Comparison of ENCODE assay signal across 7 worm cellular contexts in genomic region chrX:13726874-13727343, ce11.
TF ChIP-seq lines count a peak whose summit lies in the region.

Gene pix-1 (plus strand): TSS chrX:13727293.

TF ChIP-seq in whole organism, L1 larva, 84 proteins besides CTCF, POLR2A, EP300 and RAD21 (continues in another document):
- TF ChIP-seq snu-23 (GFP tag; optimal IDR thresholded peaks at IDR 0.05; lab: Kevin White, UChicago) (peak; percentile 81), grh-1 (GFP tag; IDR thresholded peaks at IDR 0.05; lab: Robert Waterston, UW) (no peak), nhr-71 (tag; optimal IDR thresholded peaks at IDR 0.05; lab: Kevin White, UChicago) (peak; percentile 84), swsn-7 (tag; optimal IDR thresholded peaks at IDR 0.05; lab: Kevin White, UChicago) (peak; percentile 69), unc-30 (tag; optimal IDR thresholded peaks at IDR 0.05; lab: Kevin White, UChicago) (no peak), xbp-1 (tag; optimal IDR thresholded peaks at IDR 0.05; lab: Kevin White, UChicago) (peak; percentile 61), nhr-28 (tag; optimal IDR thresholded peaks at IDR 0.05; lab: Kevin White, UChicago) (no peak), mdl-1 (tag; optimal IDR thresholded peaks at IDR 0.05; lab: Kevin White, UChicago) (peak in 1 of 2 experiments; percentile 55), nhr-237 (tag; optimal IDR thresholded peaks at IDR 0.05; lab: Kevin White, UChicago) (no peak), snpc-4 (tag; optimal IDR thresholded peaks at IDR 0.05; lab: Kevin White, UChicago) (peak; percentile 0), ceh-82 (tag; optimal IDR thresholded peaks at IDR 0.05; lab: Kevin White, UChicago) (peak in 2 of 3 experiments; percentile 47 to 53), nhr-84 (tag; optimal IDR thresholded peaks at IDR 0.05; lab: Kevin White, UChicago) (no peak), skn-1 (tag; optimal IDR thresholded peaks at IDR 0.05; lab: Kevin White, UChicago) (peak; percentile 38)

TF ChIP-seq in whole organism, L2 larva, 48 proteins besides CTCF, POLR2A, EP300 and RAD21 (continues in another document):
- TF ChIP-seq mab-5 (tag; optimal IDR thresholded peaks at IDR 0.05; lab: Kevin White, UChicago) (peak; percentile 50), alr-1 (tag; optimal IDR thresholded peaks at IDR 0.05; lab: Kevin White, UChicago) (no peak), elt-1 (tag; optimal IDR thresholded peaks at IDR 0.05; lab: Kevin White, UChicago) (no peak), nhr-21 (tag; optimal IDR thresholded peaks at IDR 0.05; lab: Kevin White, UChicago) (peak; percentile 17), nhr-237 (tag; optimal IDR thresholded peaks at IDR 0.05; lab: Kevin White, UChicago) (no peak), peb-1 (tag; optimal IDR thresholded peaks at IDR 0.05; lab: Kevin White, UChicago) (no peak), nhr-23 (tag; optimal IDR thresholded peaks at IDR 0.05; lab: Kevin White, UChicago) (no peak), aly-2 (tag; optimal IDR thresholded peaks at IDR 0.05; lab: Kevin White, UChicago) (no peak), nhr-10 (tag; optimal IDR thresholded peaks at IDR 0.05; lab: Kevin White, UChicago) (no peak), dmd-4 (tag; optimal IDR thresholded peaks at IDR 0.05; lab: Kevin White, UChicago) (no peak), elt-3 (tag; optimal IDR thresholded peaks at IDR 0.05; lab: Kevin White, UChicago) (no peak), mbf-1 (tag; optimal IDR thresholded peaks at IDR 0.05; lab: Kevin White, UChicago) (no peak), zag-1 (tag; optimal IDR thresholded peaks at IDR 0.05; lab: Kevin White, UChicago) (no peak), ceh-82 (tag; optimal IDR thresholded peaks at IDR 0.05; lab: Kevin White, UChicago) (no peak)

TF ChIP-seq in whole organism, L3 larva, 47 proteins besides CTCF, POLR2A, EP300 and RAD21 (continues in another document):
- TF ChIP-seq lin-15B (tag; optimal IDR thresholded peaks at IDR 0.05; lab: Kevin White, UChicago) (peak; percentile 44), nfya-1 (tag; optimal IDR thresholded peaks at IDR 0.05; lab: Kevin White, UChicago; ENCODE audit: insufficient read depth) (peak; percentile 56), nhr-12 (tag; optimal IDR thresholded peaks at IDR 0.05; lab: Kevin White, UChicago) (no peak), fkh-10 (GFP tag; optimal IDR thresholded peaks at IDR 0.05; lab: Kevin White, UChicago) (no peak), pha-4 (tag; optimal IDR thresholded peaks at IDR 0.05; lab: Kevin White, UChicago) (peak; percentile 90), fkh-2 (tag; optimal IDR thresholded peaks at IDR 0.05; lab: Kevin White, UChicago) (no peak), egl-27 (tag; optimal IDR thresholded peaks at IDR 0.05; lab: Kevin White, UChicago) (no peak), nhr-76 (tag; optimal IDR thresholded peaks at IDR 0.05; lab: Kevin White, UChicago) (no peak), snpc-4 (tag; optimal IDR thresholded peaks at IDR 0.05; lab: Kevin White, UChicago) (peak; percentile 68), ceh-82 (tag; optimal IDR thresholded peaks at IDR 0.05; lab: Kevin White, UChicago) (no peak), unc-39 (tag; optimal IDR thresholded peaks at IDR 0.05; lab: Kevin White, UChicago) (no peak), ztf-4 (tag; optimal IDR thresholded peaks at IDR 0.05; lab: Kevin White, UChicago) (no peak), ceh-16 (tag; optimal IDR thresholded peaks at IDR 0.05; lab: Kevin White, UChicago) (no peak), nhr-11 (tag; optimal IDR thresholded peaks at IDR 0.05; lab: Kevin White, UChicago) (no peak)

TF ChIP-seq in whole organism, L4 larva, 104 proteins besides CTCF, POLR2A, EP300 and RAD21 (continues in another document):
- TF ChIP-seq spr-3 (GFP tag; optimal IDR thresholded peaks at IDR 0.05; lab: Kevin White, UChicago), result no peak
- peak; percentile 66 for TF ChIP-seq rbr-2 (tag; optimal IDR thresholded peaks at IDR 0.05; lab: Kevin White, UChicago)
- TF ChIP-seq lin-39 (tag; optimal IDR thresholded peaks at IDR 0.05; lab: Kevin White, UChicago), result no peak
- no peak for TF ChIP-seq daf-8 (GFP tag; IDR thresholded peaks at IDR 0.05; lab: Robert Waterston, UW)
- TF ChIP-seq dpl-1 (GFP tag; optimal IDR thresholded peaks at IDR 0.05; lab: Kevin White, UChicago), result peak; percentile 31
- peak; percentile 6 for TF ChIP-seq nhr-6 (tag; optimal IDR thresholded peaks at IDR 0.05; lab: Kevin White, UChicago)
- no peak for TF ChIP-seq egl-43 (GFP tag; IDR thresholded peaks at IDR 0.05; lab: Robert Waterston, UW)
- no peak for TF ChIP-seq saeg-2 (GFP tag; IDR thresholded peaks at IDR 0.05; lab: Robert Waterston, UW)
- no peak for TF ChIP-seq Y5F2A.4 (GFP tag; optimal IDR thresholded peaks at IDR 0.05; lab: Kevin White, UChicago)
- no peak for TF ChIP-seq tag-97 (GFP tag; IDR thresholded peaks at IDR 0.05; lab: Robert Waterston, UW)
- TF ChIP-seq nhr-237 (tag; optimal IDR thresholded peaks at IDR 0.05; lab: Kevin White, UChicago), result no peak
- TF ChIP-seq Y75B8A.6 (GFP tag; IDR thresholded peaks at IDR 0.05; lab: Robert Waterston, UW), result no peak
- peak; percentile 49 for TF ChIP-seq nhr-11 (tag; optimal IDR thresholded peaks at IDR 0.05; lab: Kevin White, UChicago)
- no peak for TF ChIP-seq pha-4 (GFP tag; IDR thresholded peaks at IDR 0.05; lab: Robert Waterston, UW)
- peak; percentile 40 for TF ChIP-seq pha-4 (tag; optimal IDR thresholded peaks at IDR 0.05; lab: Kevin White, UChicago)

TF ChIP-seq in whole organism, late embryonic, 69 proteins besides CTCF, POLR2A, EP300 and RAD21 (continues in another document):
- TF ChIP-seq hlh-6 (tag; optimal IDR thresholded peaks at IDR 0.05; lab: Kevin White, UChicago), result no peak
- TF ChIP-seq fkh-6 (tag; optimal IDR thresholded peaks at IDR 0.05; lab: Kevin White, UChicago), result no peak
- peak; percentile 0 for TF ChIP-seq ceh-34 (tag; optimal IDR thresholded peaks at IDR 0.05; lab: Kevin White, UChicago)
- no peak for TF ChIP-seq che-1 (tag; optimal IDR thresholded peaks at IDR 0.05; lab: Kevin White, UChicago)
- no peak for TF ChIP-seq pax-1 (tag; optimal IDR thresholded peaks at IDR 0.05; lab: Kevin White, UChicago)
- no peak for TF ChIP-seq ceh-14 (tag; optimal IDR thresholded peaks at IDR 0.05; lab: Kevin White, UChicago)
- TF ChIP-seq ama-1 (optimal IDR thresholded peaks at IDR 0.05; lab: Kevin White, UChicago), result no peak
- TF ChIP-seq ceh-31 (tag; optimal IDR thresholded peaks at IDR 0.05; lab: Kevin White, UChicago), result peak; percentile 32
- TF ChIP-seq npax-4 (tag; optimal IDR thresholded peaks at IDR 0.05; lab: Kevin White, UChicago), result no peak
- peak; percentile 14 for TF ChIP-seq ceh-48 (tag; optimal IDR thresholded peaks at IDR 0.05; lab: Kevin White, UChicago)
- no peak for TF ChIP-seq pha-4 (tag; optimal IDR thresholded peaks at IDR 0.05; lab: Kevin White, UChicago)
- TF ChIP-seq nhr-232 (tag; optimal IDR thresholded peaks at IDR 0.05; lab: Kevin White, UChicago), result no peak
- no peak for TF ChIP-seq ref-2 (tag; optimal IDR thresholded peaks at IDR 0.05; lab: Kevin White, UChicago)
- no peak for TF ChIP-seq ceh-22 (tag; optimal IDR thresholded peaks at IDR 0.05; lab: Kevin White, UChicago)
- TF ChIP-seq ceh-6 (GFP tag; optimal IDR thresholded peaks at IDR 0.05; lab: Kevin White, UChicago), result no peak
- TF ChIP-seq sdc-2 (tag; optimal IDR thresholded peaks at IDR 0.05; lab: Kevin White, UChicago), result peak; percentile 66

TF ChIP-seq in whole organism, mixed stage, embryonic, 35 proteins besides CTCF, POLR2A, EP300 and RAD21 (continues in another document):
- TF ChIP-seq ceh-43 (GFP tag; optimal IDR thresholded peaks at IDR 0.05; lab: Kevin White, UChicago) (no peak), nhr-28 (tag; optimal IDR thresholded peaks at IDR 0.05; lab: Kevin White, UChicago) (no peak), hlh-1 (tag; optimal IDR thresholded peaks at IDR 0.05; lab: Kevin White, UChicago) (peak; percentile 47), snpc-4 (tag; optimal IDR thresholded peaks at IDR 0.05; lab: Kevin White, UChicago) (no peak), M03D4.4 (tag; optimal IDR thresholded peaks at IDR 0.05; lab: Kevin White, UChicago) (no peak), lin-32 (GFP tag; optimal IDR thresholded peaks at IDR 0.05; lab: Kevin White, UChicago) (no peak), bed-3 (GFP tag; optimal IDR thresholded peaks at IDR 0.05; lab: Kevin White, UChicago) (no peak), ham-2 (GFP tag; optimal IDR thresholded peaks at IDR 0.05; lab: Kevin White, UChicago) (no peak), tbx-8 (GFP tag; optimal IDR thresholded peaks at IDR 0.05; lab: Kevin White, UChicago) (no peak), drap-1 (GFP tag; optimal IDR thresholded peaks at IDR 0.05; lab: Kevin White, UChicago) (no peak), cnd-1 (tag; optimal IDR thresholded peaks at IDR 0.05; lab: Kevin White, UChicago) (no peak), elt-1 (tag; optimal IDR thresholded peaks at IDR 0.05; lab: Kevin White, UChicago; ENCODE audit: borderline replicate concordance, insufficient read depth) (no peak), ces-1 (GFP tag; optimal IDR thresholded peaks at IDR 0.05; lab: Kevin White, UChicago) (peak; percentile 33), sptf-1 (tag; optimal IDR thresholded peaks at IDR 0.05; lab: Kevin White, UChicago) (no peak), sem-2 (GFP tag; optimal IDR thresholded peaks at IDR 0.05; lab: Kevin White, UChicago) (no peak), zip-8 (tag; optimal IDR thresholded peaks at IDR 0.05; lab: Kevin White, UChicago) (no peak)

TF ChIP-seq in whole organism, young adult, 124 proteins besides CTCF, POLR2A, EP300 and RAD21:
- TF ChIP-seq B0261.1 (tag; optimal IDR thresholded peaks at IDR 0.05; lab: Kevin White, UChicago), result peak; percentile 21
- TF ChIP-seq bed-1 (GFP tag; IDR thresholded peaks at IDR 0.05; lab: Robert Waterston, UW), result no peak
- TF ChIP-seq tbp1 (GFP tag; optimal IDR thresholded peaks at IDR 0.05; lab: Kevin White, UChicago), result no peak
- TF ChIP-seq rec-8 (tag; optimal IDR thresholded peaks at IDR 0.05; lab: Kevin White, UChicago), result no peak
- TF ChIP-seq ceh-27 (GFP tag; optimal IDR thresholded peaks at IDR 0.05; lab: Kevin White, UChicago), result no peak
- no peak for TF ChIP-seq him-1 (tag; optimal IDR thresholded peaks at IDR 0.05; lab: Kevin White, UChicago)
- peak; percentile 11 for TF ChIP-seq K12H6.12 (tag; optimal IDR thresholded peaks at IDR 0.05; lab: Kevin White, UChicago)
- TF ChIP-seq efl-1 (GFP tag; optimal IDR thresholded peaks at IDR 0.05; lab: Kevin White, UChicago), result no peak
- TF ChIP-seq nhr-80 (tag; optimal IDR thresholded peaks at IDR 0.05; lab: Kevin White, UChicago), result peak; percentile 21
- TF ChIP-seq atf-7 (tag; optimal IDR thresholded peaks at IDR 0.05; lab: Kevin White, UChicago), result no peak
- peak; percentile 95; the same call in 1 of the 2 replicates for TF ChIP-seq hmg-1.2 (GFP tag; IDR thresholded peaks at IDR 0.05; lab: Robert Waterston, UW)
- TF ChIP-seq dpl-1 (GFP tag; optimal IDR thresholded peaks at IDR 0.05; lab: Kevin White, UChicago), result no peak
- no peak for TF ChIP-seq F57C9.4 (tag; optimal IDR thresholded peaks at IDR 0.05; lab: Kevin White, UChicago)
- no peak for TF ChIP-seq F52B5.7 (tag; optimal IDR thresholded peaks at IDR 0.05; lab: Kevin White, UChicago)
- peak; percentile 96 for TF ChIP-seq mcd-1 (GFP tag; IDR thresholded peaks at IDR 0.05; lab: Robert Waterston, UW)
- peak; percentile 18 for TF ChIP-seq ZK185.1 (tag; optimal IDR thresholded peaks at IDR 0.05; lab: Kevin White, UChicago; ENCODE audit: poor library complexity, severe bottlenecking)
- no peak for TF ChIP-seq lin-26 (GFP tag; IDR thresholded peaks at IDR 0.05; lab: Robert Waterston, UW)
